Worm (Caenorhabditis elegans) whole organism, midembryonic: ENCODE measurements around the gene hum-2.

ENCODE experiments used
- T22C8.4 ChIP-seq: fragments of 200-800 bp; sonication (Bioruptor generic); IDR thresholded peaks from 2 replicates; pipeline ENCODE4 v1.3.6; 2022; ENCODE audit warnings: missing genetic modification characterization, missing compliant biosample characterization
- klf-2 ChIP-seq: fragments of 200-800 bp; sonication (Bioruptor generic); conservative IDR thresholded peaks from 2 replicates; pipeline ENCODE4 v1.3.6; 2022; ENCODE audit warnings: missing genetic modification reagents, missing genetic modification characterization, missing compliant biosample characterization
- med-1 ChIP-seq: sonication (generic microtip); optimal IDR thresholded peaks from 2 replicates; lab custom pipeline; 2017; ENCODE audit warnings: missing genetic modification characterization, mild to moderate bottlenecking, missing compliant biosample characterization, antibody characterized with exemption, missing genetic modification reagents; ENCODE audit not compliant: insufficient read depth
- ref-1 ChIP-seq: fragments of 200-800 bp; sonication (Bioruptor generic); conservative IDR thresholded peaks from 2 replicates; pipeline ENCODE4 v1.3.6; 2022; ENCODE audit warnings: missing genetic modification reagents, missing genetic modification characterization, missing compliant biosample characterization
- ztf-23 ChIP-seq: fragments of 200-800 bp; sonication (Bioruptor generic); IDR thresholded peaks from 2 replicates; pipeline ENCODE4 v1.3.6; 2022; ENCODE audit warnings: missing genetic modification reagents, missing genetic modification characterization, missing compliant biosample characterization

- no peak for TF ChIP-seq ref-1 (GFP tag; lab: Robert Waterston, UW)
- TF ChIP-seq T22C8.4 (GFP tag; lab: Robert Waterston, UW) = no peak
- no peak; the same call in 1 of the 2 replicates for TF ChIP-seq ztf-23 (GFP tag; lab: Robert Waterston, UW)
- no peak for TF ChIP-seq klf-2 (GFP tag; lab: Robert Waterston, UW)
- no peak for TF ChIP-seq med-1 (GFP tag; lab: Kevin White, UChicago)
These were observed 45.7 kb upstream of the hum-2 start for ce11 chrV:9340318-9340717.
